Fruit fly (Drosophila melanogaster) whole organism, prepupa: ENCODE results near the gene scyl.
A peak's percentile ranks its signal among the peaks of the same experiment; 100 is the strongest.

Experiments used
- Blimp-1 ChIP-seq: fragments of 200-800 bp; sonication (Bioruptor generic); optimal IDR thresholded peaks from 3 replicates; lab custom pipeline; 2017; ENCODE audit warnings: missing biosample characterization, missing genetic modification characterization, mild to moderate bottlenecking, moderate library complexity, missing genetic modification reagents
- CG10631 ChIP-seq: fragments of 200-800 bp; sonication (Bioruptor generic); optimal IDR thresholded peaks from 2 replicates; lab custom pipeline; 2016; ENCODE audit warnings: missing biosample characterization, missing genetic modification characterization
- CG11762 ChIP-seq: fragments of 200-800 bp; sonication (Bioruptor generic); optimal IDR thresholded peaks from 3 replicates; lab custom pipeline; 2016; ENCODE audit warnings: missing biosample characterization, missing genetic modification characterization; ENCODE audit not compliant: insufficient read depth
- CG11902 ChIP-seq: fragments of 200-800 bp; sonication (Bioruptor generic); optimal IDR thresholded peaks from 3 replicates; lab custom pipeline; 2016; ENCODE audit warnings: missing biosample characterization, missing genetic modification characterization
- CG16779 ChIP-seq: fragments of 200-800 bp; sonication (Bioruptor generic); optimal IDR thresholded peaks from 3 replicates; lab custom pipeline; 2017; ENCODE audit warnings: missing biosample characterization, mild to moderate bottlenecking, missing genetic modification characterization
- CG3032 ChIP-seq: fragments of 200-800 bp; optimal IDR thresholded peaks from 2 replicates; lab custom pipeline; 2019; ENCODE audit warnings: missing biosample characterization, mild to moderate bottlenecking, missing genetic modification characterization, moderate library complexity
- CG31627 ChIP-seq: fragments of 200-800 bp; sonication (Bioruptor generic); optimal IDR thresholded peaks from 3 replicates; lab custom pipeline; 2016; ENCODE audit warnings: missing biosample characterization, missing genetic modification characterization
- CG32006 ChIP-seq: fragments of 200-800 bp; sonication (Bioruptor generic); optimal IDR thresholded peaks from 3 replicates; lab custom pipeline; 2017; ENCODE audit warnings: missing biosample characterization, mild to moderate bottlenecking, missing genetic modification characterization
- CG34406 ChIP-seq: fragments of 200-800 bp; sonication (Bioruptor generic); optimal IDR thresholded peaks from 3 replicates; lab custom pipeline; 2016; ENCODE audit warnings: missing biosample characterization, missing genetic modification characterization
- CG4318 ChIP-seq: fragments of 200-800 bp; sonication (Bioruptor generic); optimal IDR thresholded peaks from 3 replicates; lab custom pipeline; 2017; ENCODE audit warnings: missing biosample characterization, mild to moderate bottlenecking, missing genetic modification characterization
- CG6276 ChIP-seq: fragments of 200-800 bp; sonication (Bioruptor generic); optimal IDR thresholded peaks from 2 replicates; lab custom pipeline; 2017; ENCODE audit warnings: missing biosample characterization, mild to moderate bottlenecking, missing genetic modification characterization
- CG6792 ChIP-seq: fragments of 200-800 bp; sonication (Bioruptor generic); optimal IDR thresholded peaks from 3 replicates; lab custom pipeline; 2016; ENCODE audit warnings: missing biosample characterization, missing genetic modification characterization
- CG6808 ChIP-seq: fragments of 200-800 bp; sonication (Bioruptor generic); optimal IDR thresholded peaks from 3 replicates; lab custom pipeline; 2017; ENCODE audit warnings: missing biosample characterization, missing genetic modification characterization, mild to moderate bottlenecking, moderate library complexity, missing genetic modification reagents
- CG6854 ChIP-seq: fragments of 200-800 bp; sonication (Bioruptor generic); optimal IDR thresholded peaks from 2 replicates; lab custom pipeline; 2017; ENCODE audit warnings: missing biosample characterization, mild to moderate bottlenecking, missing genetic modification characterization
- CG8119 ChIP-seq: fragments of 200-800 bp; sonication (Bioruptor generic); IDR thresholded peaks from 3 replicates; pipeline ENCODE4 v1.3.6; 2022; ENCODE audit warnings: missing biosample characterization, missing genetic modification characterization
- CG8632 ChIP-seq: fragments of 200-800 bp; sonication (Bioruptor generic); optimal IDR thresholded peaks from 3 replicates; lab custom pipeline; 2016; ENCODE audit warnings: missing biosample characterization, missing genetic modification characterization
- CG9139 ChIP-seq: fragments of 200-800 bp; sonication (Bioruptor generic); optimal IDR thresholded peaks from 3 replicates; lab custom pipeline; 2017; ENCODE audit warnings: missing biosample characterization, mild to moderate bottlenecking, missing genetic modification characterization
- Eip78C ChIP-seq: fragments of 200-800 bp; sonication (Bioruptor generic); peaks from one replicate; lab custom pipeline; 2016; ENCODE audit warnings: missing biosample characterization, missing genetic modification characterization
- Ets21C ChIP-seq: fragments of 200-800 bp; sonication (Bioruptor generic); optimal IDR thresholded peaks from 3 replicates; lab custom pipeline; 2016; ENCODE audit warnings: missing biosample characterization, missing genetic modification characterization
- Ets96B ChIP-seq: fragments of 200-800 bp; optimal IDR thresholded peaks from 2 replicates; lab custom pipeline; 2019; ENCODE audit warnings: missing biosample characterization, mild to moderate bottlenecking, missing genetic modification characterization, moderate library complexity
- Gug ChIP-seq: fragments of 200-800 bp; sonication (Bioruptor generic); IDR thresholded peaks from 2 replicates; pipeline ENCODE4 v1.3.6; 2022; ENCODE audit warnings: missing biosample characterization, missing genetic modification characterization
- Hr38 ChIP-seq: sonication (Bioruptor generic); optimal IDR thresholded peaks from 2 replicates; lab custom pipeline; 2016; ENCODE audit warnings: missing biosample characterization, missing genetic modification characterization
- Hr4 ChIP-seq: fragments of 200-800 bp; sonication (Bioruptor generic); optimal IDR thresholded peaks from 3 replicates; lab custom pipeline; 2016; ENCODE audit warnings: missing biosample characterization, missing genetic modification characterization
- Met ChIP-seq: fragments of 200-800 bp; sonication (Bioruptor generic); optimal IDR thresholded peaks from 3 replicates; lab custom pipeline; 2016; ENCODE audit warnings: missing biosample characterization, missing genetic modification characterization
- OdsH ChIP-seq: fragments of 200-800 bp; sonication (Bioruptor generic); optimal IDR thresholded peaks from 3 replicates; lab custom pipeline; 2016; ENCODE audit warnings: missing biosample characterization, missing genetic modification characterization
- Smox ChIP-seq: fragments of 200-800 bp; sonication (Bioruptor generic); optimal IDR thresholded peaks from 3 replicates; lab custom pipeline; 2016; ENCODE audit warnings: missing biosample characterization, missing genetic modification characterization
- Sox102F ChIP-seq: fragments of 200-800 bp; sonication (Bioruptor generic); optimal IDR thresholded peaks from 2 replicates; lab custom pipeline; 2016; ENCODE audit warnings: missing biosample characterization, mild to moderate bottlenecking, missing genetic modification characterization
- Sox14 ChIP-seq: fragments of 200-800 bp; sonication (Bioruptor generic); optimal IDR thresholded peaks from 3 replicates; lab custom pipeline; 2016; ENCODE audit warnings: missing biosample characterization, missing genetic modification characterization
- Sox15 ChIP-seq: fragments of 200-800 bp; sonication (Bioruptor generic); optimal IDR thresholded peaks from 3 replicates; lab custom pipeline; 2016; ENCODE audit warnings: missing biosample characterization, missing genetic modification characterization
- achi ChIP-seq: fragments of 200-800 bp; sonication (Bioruptor generic); optimal IDR thresholded peaks from 3 replicates; lab custom pipeline; 2016; ENCODE audit warnings: missing biosample characterization, missing genetic modification characterization
- cyc ChIP-seq: fragments of 200-800 bp; sonication (Bioruptor generic); optimal IDR thresholded peaks from 3 replicates; lab custom pipeline; 2016; ENCODE audit warnings: missing biosample characterization, missing genetic modification characterization
- dac ChIP-seq: fragments of 200-800 bp; sonication (Bioruptor generic); optimal IDR thresholded peaks from 2 replicates; lab custom pipeline; 2017; ENCODE audit warnings: missing biosample characterization, mild to moderate bottlenecking, missing genetic modification characterization
- dsx ChIP-seq: fragments of 200-800 bp; optimal IDR thresholded peaks from 3 replicates; lab custom pipeline; 2019; ENCODE audit warnings: missing biosample characterization, mild to moderate bottlenecking, missing genetic modification characterization, moderate library complexity; ENCODE audit not compliant: poor library complexity, severe bottlenecking
- eg ChIP-seq: fragments of 200-800 bp; sonication (Bioruptor generic); IDR thresholded peaks from 3 replicates; pipeline ENCODE4 v1.3.6; 2022; ENCODE audit warnings: missing biosample characterization, missing genetic modification characterization
- esn ChIP-seq: fragments of 200-800 bp; sonication (Bioruptor generic); optimal IDR thresholded peaks from 2 replicates; lab custom pipeline; 2016; ENCODE audit warnings: missing biosample characterization, mild to moderate bottlenecking, missing genetic modification characterization, moderate library complexity
- fd59A ChIP-seq: fragments of 200-800 bp; sonication (Bioruptor generic); optimal IDR thresholded peaks from 2 replicates; lab custom pipeline; 2017; ENCODE audit warnings: missing biosample characterization, mild to moderate bottlenecking, missing genetic modification characterization, missing genetic modification reagents
- fd85E ChIP-seq: fragments of 200-800 bp; sonication (Bioruptor generic); optimal IDR thresholded peaks from 3 replicates; lab custom pipeline; 2016; ENCODE audit warnings: missing biosample characterization, missing genetic modification characterization
- fkh ChIP-seq: fragments of 200-800 bp; sonication (Bioruptor generic); optimal IDR thresholded peaks from 3 replicates; lab custom pipeline; 2017; ENCODE audit warnings: missing biosample characterization, mild to moderate bottlenecking, missing genetic modification characterization, moderate library complexity
- lz ChIP-seq: fragments of 200-800 bp; sonication (Bioruptor generic); optimal IDR thresholded peaks from 3 replicates; lab custom pipeline; 2016; ENCODE audit warnings: missing biosample characterization, missing genetic modification characterization
- pdm3 ChIP-seq: fragments of 200-800 bp; sonication (Bioruptor generic); optimal IDR thresholded peaks from 3 replicates; lab custom pipeline; 2016; ENCODE audit warnings: missing biosample characterization, missing genetic modification characterization
- salr ChIP-seq, 2 experiments: fragments of 200-800 bp; sonication (Bioruptor generic); optimal IDR thresholded peaks; 3 replicates each; lab custom pipeline; 2016 to 2018; ENCODE audit warnings: missing biosample characterization in 2 of 2, missing genetic modification characterization in 2 of 2, mild to moderate bottlenecking in 1 of 2
- ss ChIP-seq, 2 experiments: fragments of 200-800 bp; sonication (Bioruptor generic); optimal IDR thresholded peaks; 2 replicates in 1 of 2; 3 replicates in 1 of 2; lab custom pipeline; 2017 to 2018; ENCODE audit warnings: mild to moderate bottlenecking in 2 of 2, missing biosample characterization in 2 of 2, missing genetic modification characterization in 2 of 2, moderate library complexity in 1 of 2
- svp ChIP-seq: fragments of 200-800 bp; sonication (Bioruptor generic); peaks from one replicate; lab custom pipeline; 2016; ENCODE audit warnings: missing biosample characterization, missing genetic modification characterization
- topi ChIP-seq: fragments of 200-800 bp; sonication (Bioruptor generic); optimal IDR thresholded peaks from 3 replicates; lab custom pipeline; 2016; ENCODE audit warnings: missing biosample characterization, missing genetic modification characterization
- vri ChIP-seq: fragments of 200-800 bp; sonication (Bioruptor generic); optimal IDR thresholded peaks from 3 replicates; lab custom pipeline; 2016; ENCODE audit warnings: missing biosample characterization, mild to moderate bottlenecking, missing genetic modification characterization

The scyl gene

dm6 chr3L:11214406-11215243 is 37.5 kb upstream of the scyl start, which contains the start of gene CG42671:
Gene CG42671, plus strand, starts transcription at chr3L:11214505.
- TF ChIP-seq CG16779: peak; percentile 50
- TF ChIP-seq CG3032: peak; percentile 37
- TF ChIP-seq achi (GFP tag; lab: Kevin White, UChicago): no peak
- TF ChIP-seq CG8119 (GFP tag; lab: Robert Waterston, UW): peak; percentile 65
- peak in 1 of 2 experiments; percentile 10 for TF ChIP-seq ss (GFP tag; optimal IDR thresholded peaks at IDR 0.05; lab: Kevin White, UChicago)
- TF ChIP-seq CG6276 (GFP tag; lab: Kevin White, UChicago): peak; percentile 32
- peak; percentile 39 for TF ChIP-seq CG6808 (GFP tag; lab: Kevin White, UChicago)
- peak; percentile 45 for TF ChIP-seq CG9139 (GFP tag; lab: Kevin White, UChicago)
- no peak for TF ChIP-seq topi (GFP tag; lab: Kevin White, UChicago)
- peak; percentile 66 for TF ChIP-seq dsx (GFP tag; lab: Kevin White, UChicago)
- TF ChIP-seq fkh: peak; percentile 75
- TF ChIP-seq CG8632 (GFP tag; lab: Kevin White, UChicago): no peak

dm6 chr3L:11215244-11216121 is 36.6 kb upstream of the scyl start:
- TF ChIP-seq eg (GFP tag; lab: Robert Waterston, UW): peak; percentile 99
- TF ChIP-seq Sox102F: peak; percentile 95
- peak; percentile 96 for TF ChIP-seq topi (GFP tag; lab: Kevin White, UChicago)
- peak; percentile 96 for TF ChIP-seq lz
- TF ChIP-seq svp (GFP tag; lab: Kevin White, UChicago): peak; percentile 97
- TF ChIP-seq Hr4 (GFP tag; lab: Kevin White, UChicago): peak; percentile 93
- TF ChIP-seq Hr38: peak; percentile 35
- peak; percentile 89 for TF ChIP-seq CG11902 (GFP tag; lab: Kevin White, UChicago)
- TF ChIP-seq pdm3 (GFP tag; lab: Kevin White, UChicago): peak; percentile 95
- TF ChIP-seq CG3032: peak; percentile 83
- peak; percentile 87 for TF ChIP-seq CG6808 (GFP tag; lab: Kevin White, UChicago)
- TF ChIP-seq Ets21C: peak; percentile 93
- peak; percentile 94 for TF ChIP-seq Smox (GFP tag; lab: Kevin White, UChicago)
- TF ChIP-seq CG31627 (GFP tag; lab: Kevin White, UChicago): peak; percentile 96
- peak; percentile 93 for TF ChIP-seq CG10631 (GFP tag; lab: Kevin White, UChicago)
- peak; percentile 91 for TF ChIP-seq CG32006 (GFP tag; lab: Kevin White, UChicago)
- peak; percentile 97 for TF ChIP-seq esn (GFP tag; lab: Kevin White, UChicago)
- TF ChIP-seq Ets96B (tag; lab: Kevin White, UChicago): peak; percentile 84
- peak; percentile 92 for TF ChIP-seq CG11762 (GFP tag; lab: Kevin White, UChicago)
- peak; percentile 98 for TF ChIP-seq Eip78C (GFP tag; lab: Kevin White, UChicago)
- peak; percentile 81 to 91 for TF ChIP-seq salr (GFP tag; optimal IDR thresholded peaks at IDR 0.05; lab: Kevin White, UChicago)
- peak; percentile 90 for TF ChIP-seq CG34406 (GFP tag; lab: Kevin White, UChicago)
- peak; percentile 94 for TF ChIP-seq Gug (GFP tag; lab: Robert Waterston, UW)
- TF ChIP-seq cyc: peak; percentile 94
- TF ChIP-seq OdsH (GFP tag; lab: Kevin White, UChicago): peak; percentile 91
- peak; percentile 83 for TF ChIP-seq CG6854
- TF ChIP-seq Sox15 (GFP tag; lab: Kevin White, UChicago): peak; percentile 86
- peak; percentile 96 for TF ChIP-seq CG6792
- peak; percentile 70 for TF ChIP-seq CG9139 (GFP tag; lab: Kevin White, UChicago)
- TF ChIP-seq Met (GFP tag; lab: Kevin White, UChicago): peak; percentile 94
- peak; percentile 97 for TF ChIP-seq Sox14 (GFP tag; lab: Kevin White, UChicago)
- peak; percentile 76 for TF ChIP-seq Blimp-1 (GFP tag; lab: Kevin White, UChicago)
- peak; percentile 67 for TF ChIP-seq fd59A (GFP tag; lab: Kevin White, UChicago)
- TF ChIP-seq vri (GFP tag; lab: Kevin White, UChicago): peak; percentile 92
- TF ChIP-seq dac (GFP tag; lab: Kevin White, UChicago): peak; percentile 78
- peak; percentile 91 for TF ChIP-seq fd85E (GFP tag; lab: Kevin White, UChicago)
- TF ChIP-seq dsx (GFP tag; lab: Kevin White, UChicago): peak; percentile 78
- TF ChIP-seq CG4318 (GFP tag; lab: Kevin White, UChicago): no peak
